Fruit fly (Drosophila melanogaster) whole organism, pupa: ENCODE data around the gene NijA.

ENCODE experiments used
- CG10348 ChIP-seq: fragments of 200-800 bp; sonication (Bioruptor generic); IDR thresholded peaks from 2 replicates; pipeline ENCODE4 v1.3.6; 2022; ENCODE audit warnings: missing biosample characterization, missing genetic modification characterization
- CG12605 ChIP-seq: fragments of 200-800 bp; sonication (Bioruptor generic); IDR thresholded peaks from 2 replicates; pipeline ENCODE4 v1.3.6; 2022; ENCODE audit warnings: missing biosample characterization, missing genetic modification characterization
- CG17806 ChIP-seq: fragments of 200-800 bp; sonication (Bioruptor generic); optimal IDR thresholded peaks from 2 replicates; lab custom pipeline; 2018; ENCODE audit warnings: missing biosample characterization, mild to moderate bottlenecking, missing genetic modification characterization, moderate library complexity
- CG32121 ChIP-seq: fragments of 200-800 bp; sonication (Bioruptor generic); IDR thresholded peaks from 2 replicates; pipeline ENCODE4 v1.3.6; 2022; ENCODE audit warnings: missing biosample characterization, missing genetic modification characterization
- Ets98B ChIP-seq: fragments of 200-800 bp; sonication (Bioruptor generic); IDR thresholded peaks from 2 replicates; pipeline ENCODE4 v1.3.6; 2022; ENCODE audit warnings: missing biosample characterization, missing genetic modification characterization
- fd96Ca ChIP-seq: fragments of 200-800 bp; sonication (Bioruptor generic); IDR thresholded peaks from 3 replicates; pipeline ENCODE4 v1.3.6; 2022; ENCODE audit warnings: missing biosample characterization, missing genetic modification characterization

dm6 chr3L:10656451-10657198 is 40.1 kb downstream of the NijA start:
- TF ChIP-seq CG10348 (GFP tag; lab: Robert Waterston, UW) = no peak
- TF ChIP-seq CG17806 (tag; lab: Kevin White, UChicago) = peak; percentile 16
- 0 out of 3 replicates have a peak, but pooled peaks have one; percentile 40 for TF ChIP-seq fd96Ca (GFP tag; lab: Robert Waterston, UW)
- TF ChIP-seq CG32121 = peak; percentile 15; the same call in 1 of the 2 replicates
- TF ChIP-seq CG12605 (GFP tag; lab: Robert Waterston, UW) = no peak
- peak; percentile 50 for TF ChIP-seq Ets98B (GFP tag; lab: Robert Waterston, UW)
